Worm (Caenorhabditis elegans) whole organism, mixed stage, embryonic: ENCODE data around the gene rfp-1.

Source experiments
- M03D4.4 ChIP-seq: sonication (generic microtip); optimal IDR thresholded peaks from 2 replicates; lab custom pipeline; 2017; ENCODE audit warnings: mild to moderate bottlenecking, missing genetic modification characterization, missing compliant biosample characterization
- bed-3 ChIP-seq: fragments of 200-800 bp; sonication (Bioruptor generic); optimal IDR thresholded peaks from 3 replicates; lab custom pipeline; 2018; ENCODE audit warnings: mild to moderate bottlenecking, missing genetic modification characterization, moderate library complexity, missing compliant biosample characterization
- blmp-1 ChIP-seq: fragments of 150-350 bp; optimal IDR thresholded peaks from 2 replicates; lab custom pipeline; 2014; ENCODE audit warnings: missing biosample characterization, missing genetic modification characterization
- ceh-39 ChIP-seq: fragments of 150-350 bp; optimal IDR thresholded peaks from 2 replicates; lab custom pipeline; 2014; ENCODE audit warnings: missing biosample characterization, missing genetic modification characterization
- ceh-43 ChIP-seq: fragments of 200-800 bp; sonication (Bioruptor generic); optimal IDR thresholded peaks from 2 replicates; lab custom pipeline; 2018; ENCODE audit warnings: mild to moderate bottlenecking, missing genetic modification characterization, moderate library complexity, missing compliant biosample characterization
- ceh-83 ChIP-seq: fragments of 200-800 bp; sonication (Bioruptor generic); optimal IDR thresholded peaks from 2 replicates; lab custom pipeline; 2018; ENCODE audit warnings: mild to moderate bottlenecking, missing genetic modification characterization, missing compliant biosample characterization
- ces-1 ChIP-seq: fragments of 150-350 bp; optimal IDR thresholded peaks from 2 replicates; lab custom pipeline; 2014; ENCODE audit warnings: missing biosample characterization, missing genetic modification reagents, missing genetic modification characterization
- cnd-1 ChIP-seq: fragments of 200-800 bp; sonication (Bioruptor generic); optimal IDR thresholded peaks from 2 replicates; lab custom pipeline; 2018; ENCODE audit warnings: mild to moderate bottlenecking, missing genetic modification characterization, missing compliant biosample characterization
- drap-1 ChIP-seq: fragments of 200-800 bp; sonication (Bioruptor generic); optimal IDR thresholded peaks from 3 replicates; lab custom pipeline; 2018; ENCODE audit warnings: mild to moderate bottlenecking, missing genetic modification characterization, missing compliant biosample characterization
- elt-1 ChIP-seq: sonication (generic microtip); optimal IDR thresholded peaks from 2 replicates; lab custom pipeline; 2017; ENCODE audit warnings: missing genetic modification characterization, mild to moderate bottlenecking, missing compliant biosample characterization, antibody characterized with exemption, moderate library complexity, borderline replicate concordance; ENCODE audit not compliant: insufficient read depth
- elt-3 ChIP-seq: fragments of 150-350 bp; optimal IDR thresholded peaks from 2 replicates; lab custom pipeline; 2014; ENCODE audit warnings: missing biosample characterization, missing genetic modification characterization
- flh-1 ChIP-seq: fragments of 200-800 bp; sonication (Bioruptor generic); optimal IDR thresholded peaks from 2 replicates; lab custom pipeline; 2018; ENCODE audit warnings: mild to moderate bottlenecking, missing genetic modification characterization, moderate library complexity, missing compliant biosample characterization
- hlh-1 ChIP-seq: fragments of 150-350 bp; optimal IDR thresholded peaks from 2 replicates; lab custom pipeline; 2014; ENCODE audit warnings: missing biosample characterization, missing genetic modification reagents, missing genetic modification characterization
- lin-32 ChIP-seq: fragments of 200-800 bp; sonication (Bioruptor generic); optimal IDR thresholded peaks from 2 replicates; lab custom pipeline; 2018; ENCODE audit warnings: mild to moderate bottlenecking, missing genetic modification characterization, missing compliant biosample characterization
- lsy-2 ChIP-seq: fragments of 150-350 bp; optimal IDR thresholded peaks from 2 replicates; lab custom pipeline; 2014; ENCODE audit warnings: missing biosample characterization, missing genetic modification characterization
- mab-5 ChIP-seq: fragments of 150-350 bp; optimal IDR thresholded peaks from 2 replicates; lab custom pipeline; 2014; ENCODE audit warnings: missing biosample characterization, missing genetic modification characterization
- mep-1 ChIP-seq: fragments of 150-350 bp; optimal IDR thresholded peaks from 2 replicates; lab custom pipeline; 2017; ENCODE audit warnings: missing biosample characterization, missing genetic modification reagents, missing genetic modification characterization, inconsistent platforms
- mls-2 ChIP-seq: sonication (generic microtip); optimal IDR thresholded peaks from 2 replicates; lab custom pipeline; 2016; ENCODE audit warnings: mild to moderate bottlenecking, missing genetic modification characterization, moderate library complexity, missing compliant biosample characterization
- nhr-12 ChIP-seq: fragments of 150-350 bp; optimal IDR thresholded peaks from 2 replicates; lab custom pipeline; 2014; ENCODE audit warnings: missing biosample characterization, missing genetic modification characterization
- nhr-237 ChIP-seq: fragments of 150-350 bp; optimal IDR thresholded peaks from 2 replicates; lab custom pipeline; 2014; ENCODE audit warnings: missing biosample characterization, missing genetic modification characterization
- nhr-28 ChIP-seq: fragments of 150-350 bp; optimal IDR thresholded peaks from 2 replicates; lab custom pipeline; 2014; ENCODE audit warnings: missing biosample characterization, missing genetic modification characterization
- pha-4 ChIP-seq: fragments of 150-350 bp; optimal IDR thresholded peaks from 2 replicates; lab custom pipeline; 2018; ENCODE audit warnings: missing biosample characterization, missing genetic modification reagents, missing genetic modification characterization
- sem-2 ChIP-seq: fragments of 200-800 bp; sonication (Bioruptor generic); optimal IDR thresholded peaks from 2 replicates; lab custom pipeline; 2018; ENCODE audit warnings: mild to moderate bottlenecking, missing genetic modification characterization, missing compliant biosample characterization
- snpc-4 ChIP-seq: fragments of 150-350 bp; optimal IDR thresholded peaks from 2 replicates; lab custom pipeline; 2014; ENCODE audit warnings: missing biosample characterization, missing genetic modification characterization
- sptf-1 ChIP-seq: sonication (generic microtip); optimal IDR thresholded peaks from 2 replicates; lab custom pipeline; 2017; ENCODE audit warnings: mild to moderate bottlenecking, missing genetic modification characterization, moderate library complexity, missing compliant biosample characterization
- unc-120 ChIP-seq: sonication (generic microtip); optimal IDR thresholded peaks from 2 replicates; lab custom pipeline; 2017; ENCODE audit warnings: missing genetic modification characterization, missing compliant biosample characterization; ENCODE audit not compliant: poor library complexity, severe bottlenecking
- unc-39 ChIP-seq: fragments of 150-350 bp; optimal IDR thresholded peaks from 2 replicates; lab custom pipeline; 2014; ENCODE audit warnings: missing biosample characterization, missing genetic modification characterization
- unc-62 ChIP-seq: fragments of 150-350 bp; optimal IDR thresholded peaks from 2 replicates; lab custom pipeline; 2014; ENCODE audit warnings: missing biosample characterization, missing genetic modification reagents, missing genetic modification characterization
- zip-8 ChIP-seq: fragments of 150-350 bp; optimal IDR thresholded peaks from 2 replicates; lab custom pipeline; 2014; ENCODE audit warnings: missing biosample characterization, missing genetic modification characterization
- ztf-11 ChIP-seq: fragments of 150-350 bp; optimal IDR thresholded peaks from 2 replicates; lab custom pipeline; 2014; ENCODE audit warnings: missing biosample characterization, missing genetic modification characterization

The rfp-1 gene

ce11 chrIII:8363253-8364061 lies 5.0 kb downstream of the rfp-1 start, which contains the start of gene R05D3.3:
Gene R05D3.3 (plus strand): TSS chrIII:8364011.
- TF ChIP-seq ces-1 (GFP tag; lab: Kevin White, UChicago) (no peak), drap-1 (GFP tag; lab: Kevin White, UChicago) (no peak), elt-1 (tag; lab: Kevin White, UChicago) (no peak), pha-4 (tag; lab: Kevin White, UChicago) (no peak), lin-32 (GFP tag; lab: Kevin White, UChicago) (no peak), elt-3 (tag; lab: Kevin White, UChicago) (no peak), ztf-11 (no peak), nhr-12 (no peak), cnd-1 (tag; lab: Kevin White, UChicago) (no peak), ceh-39 (tag; lab: Kevin White, UChicago) (no peak), hlh-1 (tag; lab: Kevin White, UChicago) (no peak), lsy-2 (no peak)

DNA sequence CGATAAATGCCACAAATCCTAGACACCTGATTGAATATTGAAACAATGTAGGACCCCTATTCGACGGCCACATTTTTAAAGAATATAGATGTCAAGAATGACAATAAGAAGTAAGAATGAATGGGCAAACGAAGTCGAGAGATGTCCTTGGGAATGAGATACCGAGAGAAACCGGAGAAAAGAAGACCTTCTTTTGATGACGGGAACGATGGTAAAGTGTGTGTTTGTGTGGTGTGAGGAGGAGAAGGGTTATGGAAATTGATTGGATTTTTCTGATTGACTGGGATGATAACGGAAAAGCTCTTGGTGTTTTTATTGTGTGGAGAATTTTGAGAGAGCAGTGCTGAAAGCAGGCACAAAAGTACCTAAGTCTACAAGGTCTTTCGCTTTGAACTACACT lies 10.2 kb downstream of the rfp-1 start, which contains the start of gene R05D3.9:
R05D3.9 (minus strand) TSS at position 101 of the 400 bp plus-strand sequence.
- no peak for TF ChIP-seq ceh-43
- no peak for TF ChIP-seq elt-1 (tag; lab: Kevin White, UChicago)
- no peak for TF ChIP-seq ceh-83 (GFP tag; lab: Kevin White, UChicago)
- no peak for TF ChIP-seq ces-1 (GFP tag; lab: Kevin White, UChicago)
- TF ChIP-seq nhr-28 (tag; lab: Kevin White, UChicago), result no peak
- no peak for TF ChIP-seq unc-39 (tag; lab: Kevin White, UChicago)
- TF ChIP-seq, all 35 proteins: peak for 0

DNA sequence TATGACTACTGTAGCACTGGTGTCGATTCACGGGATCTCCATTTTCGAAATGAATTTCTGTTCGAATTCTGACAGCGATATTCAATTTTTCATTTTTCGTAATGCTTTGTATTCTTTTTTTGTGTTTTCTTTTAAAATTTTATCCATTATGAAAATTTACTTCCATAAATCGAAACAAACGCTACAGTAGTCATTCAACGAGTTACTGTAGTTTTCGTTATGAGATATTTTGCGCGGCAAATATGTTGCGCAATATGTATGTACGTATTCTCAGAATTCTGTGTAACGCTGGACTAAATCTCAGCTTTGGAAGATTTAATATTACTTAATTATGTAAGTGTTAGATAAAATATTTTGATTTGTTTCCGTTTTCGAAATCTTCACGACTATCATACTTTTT lies 10.8 kb downstream of the rfp-1 start:
- TF ChIP-seq zip-8, result peak; percentile 92
- TF ChIP-seq mep-1 (tag; lab: Kevin White, UChicago), result no peak
- no peak for TF ChIP-seq hlh-1 (tag; lab: Kevin White, UChicago)
- TF ChIP-seq blmp-1, result no peak
- no peak for TF ChIP-seq snpc-4 (tag; lab: Kevin White, UChicago)

- TF ChIP-seq mls-2 (tag; lab: Kevin White, UChicago) (no peak), nhr-12 (no peak), unc-62 (no peak), pha-4 (tag; lab: Kevin White, UChicago) (no peak), nhr-237 (no peak), sem-2 (no peak), cnd-1 (tag; lab: Kevin White, UChicago) (no peak), M03D4.4 (tag; lab: Kevin White, UChicago) (no peak), lin-32 (GFP tag; lab: Kevin White, UChicago) (no peak), ztf-11 (no peak), nhr-28 (tag; lab: Kevin White, UChicago) (no peak), mep-1 (tag; lab: Kevin White, UChicago) (no peak)
Measured at ce11 chrIII:8370188-8370587, 11.8 kb downstream of the rfp-1 start.

ce11 chrIII:8370846-8371257 lies 12.4 kb downstream of the rfp-1 start:
- no peak for TF ChIP-seq hlh-1 (tag; lab: Kevin White, UChicago)
- no peak for TF ChIP-seq lsy-2
- no peak for TF ChIP-seq unc-39 (tag; lab: Kevin White, UChicago)
- TF ChIP-seq flh-1 (GFP tag; lab: Kevin White, UChicago), result no peak
- TF ChIP-seq snpc-4 (tag; lab: Kevin White, UChicago), result no peak
- TF ChIP-seq ztf-11, result no peak
- no peak for TF ChIP-seq sptf-1 (tag; lab: Kevin White, UChicago)
- no peak for TF ChIP-seq mab-5
- no peak for TF ChIP-seq cnd-1 (tag; lab: Kevin White, UChicago)
- no peak for TF ChIP-seq unc-120 (tag; lab: Kevin White, UChicago)
- no peak for TF ChIP-seq pha-4 (tag; lab: Kevin White, UChicago)
- no peak for TF ChIP-seq ceh-43
- TF ChIP-seq zip-8, result no peak
- TF ChIP-seq mls-2 (tag; lab: Kevin White, UChicago), result no peak
- no peak for TF ChIP-seq bed-3
- no peak for TF ChIP-seq ces-1 (GFP tag; lab: Kevin White, UChicago)
- no peak for TF ChIP-seq elt-1 (tag; lab: Kevin White, UChicago)
